Worm (Caenorhabditis elegans): ENCODE data around the gene clec-43.

clec-43 gene

ce11 chrII:911680-912079, 32.2 kb upstream of the clec-43 start, which contains the start of gene fbxc-31:
fbxc-31 (plus strand) TSS chrII:911980.
- no peak for TF ChIP-seq efl-1 (optimal IDR thresholded peaks at IDR 0.05)
- peak in 1 of 2 experiments; percentile 15 for TF ChIP-seq efl-1 (GFP tag; optimal IDR thresholded peaks at IDR 0.05 in 1 of 2)
- no peak for TF ChIP-seq sox-4 (tag; optimal IDR thresholded peaks at IDR 0.05)
- no peak for TF ChIP-seq grh-1 (GFP tag; IDR thresholded peaks at IDR 0.05)
- no peak for TF ChIP-seq ceh-63 (GFP tag; optimal IDR thresholded peaks at IDR 0.05)
- TF ChIP-seq elt-2 (tag; optimal IDR thresholded peaks at IDR 0.05) = no peak
- TF ChIP-seq lin-13 (GFP tag; optimal IDR thresholded peaks at IDR 0.05) = no peak

- TF ChIP-seq lin-14 (GFP tag; optimal IDR thresholded peaks at IDR 0.05) (peak; percentile 57), xbp-1 (tag; optimal IDR thresholded peaks at IDR 0.05) (no peak), F16B12.6 (tag; optimal IDR thresholded peaks at IDR 0.05) (peak; percentile 30), ceh-82 (tag; optimal IDR thresholded peaks at IDR 0.05) (peak in 1 of 3 experiments; percentile 31), nhr-77 (tag; optimal IDR thresholded peaks at IDR 0.05) (no peak), dpl-1 (GFP tag; optimal IDR thresholded peaks at IDR 0.05) (peak in 2 of 3 experiments; percentile 27 to 62), lsy-2 (tag; optimal IDR thresholded peaks at IDR 0.05) (peak; percentile 31 to 66), C16A3.4 (tag; optimal IDR thresholded peaks at IDR 0.05) (peak; percentile 29), efl-1 (optimal IDR thresholded peaks at IDR 0.05) (peak; percentile 63 to 64), efl-1 (GFP tag; optimal IDR thresholded peaks at IDR 0.05 in 1 of 2) (peak; percentile 58 to 92), nhr-85 (tag) (peak; percentile 0), aha-1 (tag; optimal IDR thresholded peaks at IDR 0.05) (no peak), nhr-20 (tag; optimal IDR thresholded peaks at IDR 0.05) (peak; percentile 4), lin-15B (tag; optimal IDR thresholded peaks at IDR 0.05) (peak; percentile 62), snpc-4 (tag; optimal IDR thresholded peaks at IDR 0.05) (peak; percentile 13), elt-2 (tag; optimal IDR thresholded peaks at IDR 0.05) (peak; percentile 41), aly-2 (tag; optimal IDR thresholded peaks at IDR 0.05) (no peak), skn-1 (tag; optimal IDR thresholded peaks at IDR 0.05) (peak; percentile 38), swsn-7 (tag; optimal IDR thresholded peaks at IDR 0.05) (peak; percentile 26), lin-35 (GFP tag; optimal IDR thresholded peaks at IDR 0.05) (peak; percentile 23 to 43), rnt-1 (tag; optimal IDR thresholded peaks at IDR 0.05) (peak; percentile 34)
Observed at ce11 chrII:913222-913722, 30.6 kb upstream of the clec-43 start, which contains the start of gene fbxc-33. fbxc-33 (plus strand) TSS chrII:913672.

- TF ChIP-seq isw-1 (GFP tag; IDR thresholded peaks at IDR 0.05) = no peak
- TF ChIP-seq elt-2 (tag; optimal IDR thresholded peaks at IDR 0.05) = peak; percentile 100
- TF ChIP-seq nhr-90 (tag; optimal IDR thresholded peaks at IDR 0.05; ENCODE audit: poor library complexity) = peak; percentile 31
- TF ChIP-seq nhr-12 (tag; optimal IDR thresholded peaks at IDR 0.05) = no peak
- peak; percentile 91 for TF ChIP-seq tlp-1 (tag; optimal IDR thresholded peaks at IDR 0.05)
- no peak for TF ChIP-seq efl-1 (optimal IDR thresholded peaks at IDR 0.05)
- peak in 1 of 2 experiments; percentile 83 for TF ChIP-seq efl-1 (GFP tag; optimal IDR thresholded peaks at IDR 0.05 in 1 of 2)
- TF ChIP-seq lin-35 (GFP tag; optimal IDR thresholded peaks at IDR 0.05) = peak in 1 of 2 experiments; percentile 48
- no peak for TF ChIP-seq sox-4 (tag; optimal IDR thresholded peaks at IDR 0.05)
- peak; percentile 100 for TF ChIP-seq pqm-1 (tag; optimal IDR thresholded peaks at IDR 0.05)
- TF ChIP-seq lin-14 (GFP tag; optimal IDR thresholded peaks at IDR 0.05) = peak; percentile 27
- peak; percentile 42 for TF ChIP-seq nhr-20 (tag; optimal IDR thresholded peaks at IDR 0.05)
- no peak for TF ChIP-seq aha-1 (tag; optimal IDR thresholded peaks at IDR 0.05)
- peak; percentile 93 for TF ChIP-seq jun-1 (tag; optimal IDR thresholded peaks at IDR 0.05)
- TF ChIP-seq mef-2 (tag; optimal IDR thresholded peaks at IDR 0.05) = no peak
- peak; percentile 73 for TF ChIP-seq pax-3 (tag; optimal IDR thresholded peaks at IDR 0.05)
Observed at ce11 chrII:915206-915605, 28.7 kb upstream of the clec-43 start.

ce11 chrII:915780-916179, 28.1 kb upstream of the clec-43 start, which contains the start of gene fbxc-29:
fbxc-29 (plus strand) TSS chrII:916080.
- TF ChIP-seq ces-1 (GFP tag; optimal IDR thresholded peaks at IDR 0.05) (no peak), nhr-12 (tag; optimal IDR thresholded peaks at IDR 0.05) (no peak), hlh-17 (GFP tag; optimal IDR thresholded peaks at IDR 0.05; ENCODE audit: borderline replicate concordance) (no peak), dsc-1 (tag; optimal IDR thresholded peaks at IDR 0.05) (peak; percentile 17)
